Fruit fly (Drosophila melanogaster) whole organism: ENCODE measurements around the gene Trim9.

Experiments used
- CG8478 ChIP-seq: fragments of >200 bp; optimal IDR thresholded peaks from 2 replicates; lab custom pipeline; 2018; ENCODE audit warnings: inconsistent platforms
- Dll ChIP-seq: fragments of >200 bp; optimal IDR thresholded peaks from 2 replicates; lab custom pipeline; 2017
- EcR ChIP-seq, 2 experiments: fragments of >200 bp; optimal IDR thresholded peaks; 2 replicates each; lab custom pipeline; 2017; ENCODE audit warnings: missing biosample characterization in 2 of 2, missing genetic modification characterization in 2 of 2, missing genetic modification reagents in 2 of 2
- pan ChIP-seq: fragments of >200 bp; optimal IDR thresholded peaks from 2 replicates; lab custom pipeline; 2017
- psq ChIP-seq: fragments of >200 bp; optimal IDR thresholded peaks from 2 replicates; lab custom pipeline; 2017
- usp ChIP-seq: fragments of >200 bp; optimal IDR thresholded peaks from 2 replicates; lab custom pipeline; 2017; ENCODE audit warnings: missing biosample characterization, missing genetic modification characterization, mixed read lengths

Trim9 gene

dm6 chr2L:10506557-10507252 is 38.0 kb upstream of the Trim9 start, which contains the start of the genes Myo31DF and CG6094:
TSS of gene Myo31DF (minus strand) at chr2L:10506779.
TSS of gene CG6094 (plus strand) at chr2L:10507081.
- TF ChIP-seq CG8478 (no peak), psq (no peak), pan (lab: Kevin White, UChicago) (no peak), Dll (lab: Kevin White, UChicago) (no peak), EcR (GFP tag; optimal IDR thresholded peaks at IDR 0.05; lab: Kevin White, UChicago) (no peak), usp (GFP tag; lab: Kevin White, UChicago) (no peak)

dm6 chr2L:10510088-10510487 is 34.6 kb upstream of the Trim9 start, which contains the start of gene CG7384:
TSS of gene CG7384 (minus strand) at chr2L:10510453.
- no peak for TF ChIP-seq CG8478
- no peak for TF ChIP-seq Dll (lab: Kevin White, UChicago)
- no peak for TF ChIP-seq psq
- TF ChIP-seq usp (GFP tag; lab: Kevin White, UChicago): no peak
- TF ChIP-seq EcR (GFP tag; optimal IDR thresholded peaks at IDR 0.05; lab: Kevin White, UChicago): no peak

dm6 chr2L:10510843-10511242 is 33.8 kb upstream of the Trim9 start:
- no peak for TF ChIP-seq EcR (GFP tag; optimal IDR thresholded peaks at IDR 0.05; lab: Kevin White, UChicago)
- no peak for TF ChIP-seq Dll (lab: Kevin White, UChicago)
- TF ChIP-seq CG8478: no peak
- no peak for TF ChIP-seq psq
- no peak for TF ChIP-seq usp (GFP tag; lab: Kevin White, UChicago)
- no peak for TF ChIP-seq pan (lab: Kevin White, UChicago)

DNA sequence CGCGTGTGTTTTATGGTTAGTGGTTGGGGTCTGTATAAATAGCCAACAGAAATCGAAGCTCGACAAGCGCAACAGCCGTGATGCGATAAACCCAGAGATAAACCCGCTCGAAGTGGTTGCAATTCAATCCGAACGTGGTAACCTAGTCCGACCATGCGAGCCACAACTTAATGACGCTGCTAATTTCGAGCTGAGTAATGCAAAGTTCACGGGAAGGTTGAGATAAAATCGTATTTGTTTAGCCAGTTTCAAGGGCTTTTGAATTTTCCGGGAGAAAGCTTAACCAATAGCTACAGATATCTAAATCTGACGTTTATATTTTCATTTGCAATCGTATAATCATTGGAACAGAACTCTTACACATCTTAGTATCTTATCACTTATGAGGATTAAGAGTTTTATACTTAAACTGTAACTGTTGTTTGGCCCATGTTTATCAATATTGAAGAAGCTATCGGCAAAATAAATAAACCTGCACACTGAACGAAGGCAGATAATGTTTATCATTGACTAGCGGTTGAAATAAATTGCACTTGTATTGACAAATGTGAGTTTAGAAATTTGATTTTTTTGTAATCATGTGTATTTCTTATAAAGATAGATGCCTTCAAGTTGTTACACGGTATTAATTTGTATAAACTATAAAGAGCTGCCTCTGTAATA is 30.7 kb upstream of the Trim9 start:
- no peak for TF ChIP-seq Dll (lab: Kevin White, UChicago)

DNA sequence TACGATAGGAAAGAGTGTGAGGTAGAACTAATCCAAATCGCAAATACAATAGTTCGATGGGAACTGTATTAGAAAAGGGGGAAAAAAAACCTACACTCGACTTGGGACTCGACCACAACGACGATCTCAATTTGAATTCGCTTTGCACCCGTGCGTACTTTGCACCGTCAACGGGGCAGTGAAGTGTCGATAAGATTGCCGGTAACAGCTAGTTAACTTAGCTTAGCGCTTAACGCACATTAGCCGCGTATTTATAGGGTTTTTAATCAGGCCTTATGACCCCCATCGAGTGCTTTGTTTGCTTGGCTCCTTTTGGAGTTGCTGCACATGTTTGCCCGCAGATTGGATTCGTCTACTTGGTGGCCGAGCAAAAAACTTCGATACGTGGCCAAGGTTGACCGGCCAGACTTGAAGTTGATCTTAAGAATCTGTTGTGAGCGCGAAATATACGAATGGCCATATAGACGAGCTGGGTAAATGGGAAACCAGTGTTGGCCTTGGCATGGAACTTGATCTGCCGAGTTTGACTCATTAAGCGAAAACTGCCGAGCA is 30.0 kb upstream of the Trim9 start:
- no peak for TF ChIP-seq Dll (lab: Kevin White, UChicago)
- TF ChIP-seq CG8478: no peak
- TF ChIP-seq psq: no peak
- TF ChIP-seq usp (GFP tag; lab: Kevin White, UChicago): no peak

DNA sequence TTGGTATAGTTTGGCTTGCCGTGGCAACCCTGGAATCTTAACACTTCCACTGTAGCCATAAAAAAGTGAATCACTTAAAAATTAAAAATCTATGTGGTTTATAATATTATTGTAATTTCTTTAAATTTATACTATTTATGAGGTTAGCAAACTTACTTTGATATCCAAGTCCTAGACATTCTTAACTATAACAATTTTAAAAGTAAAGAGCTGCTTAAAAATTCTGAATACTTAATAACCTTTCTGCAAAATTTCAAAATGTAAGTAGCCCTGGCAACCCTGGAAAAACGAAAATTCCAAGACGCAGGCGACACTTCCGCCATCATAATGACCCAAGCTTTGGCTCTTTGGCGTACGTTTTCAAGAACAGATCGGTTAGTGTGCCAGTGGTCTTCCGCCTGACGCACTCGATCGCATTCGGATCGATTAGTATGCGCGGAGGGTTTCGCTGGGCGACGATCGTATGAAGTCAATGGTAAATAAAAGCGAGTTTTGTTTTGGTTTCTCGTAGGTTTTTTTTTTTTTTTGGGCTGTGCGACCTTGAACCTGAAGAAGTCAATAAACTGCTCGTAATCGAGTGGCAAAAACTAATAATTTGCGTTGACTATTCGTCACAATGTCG is 29.0 kb upstream of the Trim9 start:
- TF ChIP-seq CG8478 (no peak), EcR (GFP tag; optimal IDR thresholded peaks at IDR 0.05; lab: Kevin White, UChicago) (no peak), pan (lab: Kevin White, UChicago) (no peak), Dll (lab: Kevin White, UChicago) (no peak), usp (GFP tag; lab: Kevin White, UChicago) (no peak), psq (no peak)

- no peak for TF ChIP-seq Dll (lab: Kevin White, UChicago)
- TF ChIP-seq usp (GFP tag; lab: Kevin White, UChicago): no peak
- no peak for TF ChIP-seq psq
- TF ChIP-seq pan (lab: Kevin White, UChicago): no peak
- no peak for TF ChIP-seq CG8478
- no peak for TF ChIP-seq EcR (GFP tag; optimal IDR thresholded peaks at IDR 0.05; lab: Kevin White, UChicago)
Measured at dm6 chr2L:10516470-10517048, 28.1 kb upstream of the Trim9 start.

dm6 chr2L:10517085-10517484 is 27.6 kb upstream of the Trim9 start, which contains the start of the genes Fatp1 and Lrr47:
TSS of gene Fatp1 (minus strand) at chr2L:10517218.
TSS of gene Lrr47 (plus strand) at chr2L:10517335.
- no peak for TF ChIP-seq Dll (lab: Kevin White, UChicago)
- TF ChIP-seq CG8478: no peak
- no peak for TF ChIP-seq EcR (GFP tag; optimal IDR thresholded peaks at IDR 0.05; lab: Kevin White, UChicago)
- no peak for TF ChIP-seq pan (lab: Kevin White, UChicago)
- TF ChIP-seq usp (GFP tag; lab: Kevin White, UChicago): no peak
- TF ChIP-seq psq: no peak

DNA sequence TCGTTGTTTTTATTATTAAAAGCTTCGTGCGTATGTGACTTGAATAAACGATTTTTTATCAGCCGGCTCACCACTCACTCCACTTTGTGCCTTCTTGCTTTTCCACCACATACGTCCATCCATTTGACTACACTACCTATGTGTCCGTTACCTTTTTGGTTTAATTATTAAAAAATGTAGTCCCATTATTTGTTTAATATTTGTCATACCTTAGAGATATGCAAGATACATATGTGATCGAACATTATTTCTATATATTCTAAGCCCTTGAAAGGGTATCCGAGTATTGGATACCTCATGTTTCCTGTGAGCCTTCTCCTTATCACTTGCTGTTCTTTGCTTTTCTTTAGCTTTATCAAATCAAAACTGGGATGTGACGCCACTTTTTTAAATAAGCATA is 25.5 kb upstream of the Trim9 start:
- no peak for TF ChIP-seq EcR (GFP tag; optimal IDR thresholded peaks at IDR 0.05; lab: Kevin White, UChicago)
- TF ChIP-seq psq: no peak
- TF ChIP-seq usp (GFP tag; lab: Kevin White, UChicago): no peak
- no peak for TF ChIP-seq CG8478
- no peak for TF ChIP-seq pan (lab: Kevin White, UChicago)
- TF ChIP-seq Dll (lab: Kevin White, UChicago): no peak

DNA sequence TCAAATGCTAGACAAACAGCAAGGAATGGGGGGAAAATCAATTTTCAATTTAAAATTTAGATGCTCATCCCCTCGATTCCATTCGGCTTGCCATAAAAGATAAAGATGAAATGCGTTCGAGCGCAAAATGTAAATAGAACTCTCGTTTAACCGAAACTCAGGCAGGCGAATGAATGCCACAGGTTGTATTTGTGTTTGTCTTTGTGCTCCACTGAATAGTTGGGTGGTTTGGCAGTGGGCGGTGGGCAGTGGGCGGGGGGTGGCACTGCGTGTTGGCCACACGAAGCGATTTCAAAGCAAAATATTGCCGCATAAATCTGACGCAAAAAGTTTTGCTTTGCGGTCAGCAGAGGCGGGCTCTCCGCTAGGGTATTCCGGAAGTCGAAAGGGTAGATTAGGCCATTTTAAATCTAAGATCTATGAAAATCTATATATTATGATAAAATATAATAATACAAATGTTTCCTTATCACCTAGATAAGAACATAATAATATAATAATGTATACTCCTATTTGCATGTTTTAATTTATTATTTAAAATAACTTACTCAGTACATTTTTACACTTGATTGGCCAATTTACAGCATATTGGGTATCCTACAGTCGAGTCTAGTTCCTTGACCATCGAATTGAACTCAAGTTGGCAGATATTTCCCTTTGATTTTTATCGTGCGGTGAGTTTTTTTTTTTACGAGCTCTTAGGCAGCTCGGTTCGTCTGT is 22.3 kb upstream of the Trim9 start:
- TF ChIP-seq pan (lab: Kevin White, UChicago): no peak
- no peak for TF ChIP-seq psq
- no peak for TF ChIP-seq EcR (GFP tag; optimal IDR thresholded peaks at IDR 0.05; lab: Kevin White, UChicago)
- no peak for TF ChIP-seq Dll (lab: Kevin White, UChicago)
- no peak for TF ChIP-seq usp (GFP tag; lab: Kevin White, UChicago)
- TF ChIP-seq CG8478: no peak

dm6 chr2L:10526953-10527584 is 17.6 kb upstream of the Trim9 start, which contains the start of gene Lip4:
TSS of gene Lip4 (plus strand) at chr2L:10527572.
- TF ChIP-seq EcR (GFP tag; optimal IDR thresholded peaks at IDR 0.05; lab: Kevin White, UChicago): no peak
- no peak for TF ChIP-seq usp (GFP tag; lab: Kevin White, UChicago)
- no peak for TF ChIP-seq psq
- TF ChIP-seq pan (lab: Kevin White, UChicago): no peak
- no peak for TF ChIP-seq CG8478
- TF ChIP-seq Dll (lab: Kevin White, UChicago): no peak
